Fruit fly (Drosophila melanogaster): ENCODE data around the gene CG43235.

DNA sequence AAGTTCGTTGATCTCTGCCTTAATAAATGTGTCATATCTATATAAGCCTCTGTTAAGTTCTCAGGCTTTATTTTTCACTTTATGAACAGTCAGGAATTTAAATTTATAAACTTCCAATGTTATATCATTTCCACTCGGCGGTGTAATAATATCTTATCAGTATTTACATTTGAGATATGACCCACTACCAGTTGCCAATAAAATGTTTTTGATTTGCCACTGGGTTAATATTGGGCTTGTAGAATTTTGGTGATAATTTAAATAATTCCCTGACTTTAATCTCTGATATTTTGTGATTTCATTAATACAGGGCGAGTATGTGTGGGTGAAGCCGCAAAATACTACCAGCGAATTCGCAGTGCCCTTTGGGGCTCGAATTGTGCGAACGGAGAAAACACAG, 12.5 kb upstream of the CG43235 start:
- TF ChIP-seq kni (GFP tag; optimal IDR thresholded peaks at IDR 0.05) (no peak), fru (optimal IDR thresholded peaks at IDR 0.05) (no peak)
